Worm (Caenorhabditis elegans) whole organism, L1 larva: ENCODE measurements around the gene srg-39.

Source experiments
- Y116A8C.19 ChIP-seq: sonication (generic microtip); optimal IDR thresholded peaks from 2 replicates; lab custom pipeline; 2016; ENCODE audit warnings: missing compliant biosample characterization, missing genetic modification characterization, borderline replicate concordance
- aha-1 ChIP-seq: fragments of 150-350 bp; optimal IDR thresholded peaks from 2 replicates; lab custom pipeline; 2014; ENCODE audit warnings: missing biosample characterization, missing genetic modification characterization
- alr-1 ChIP-seq: fragments of 200-800 bp; sonication (Bioruptor generic); optimal IDR thresholded peaks from 2 replicates; lab custom pipeline; 2018; ENCODE audit warnings: borderline replicate concordance, mild to moderate bottlenecking, missing genetic modification characterization, missing compliant biosample characterization
- aly-2 ChIP-seq: fragments of 150-350 bp; optimal IDR thresholded peaks from 2 replicates; lab custom pipeline; 2014; ENCODE audit warnings: missing biosample characterization, missing genetic modification characterization
- ceh-8 ChIP-seq: fragments of 200-800 bp; sonication (Bioruptor generic); optimal IDR thresholded peaks from 2 replicates; lab custom pipeline; 2018; ENCODE audit warnings: mild to moderate bottlenecking, missing genetic modification characterization, moderate library complexity, missing compliant biosample characterization
- ceh-82 ChIP-seq, 3 experiments: fragments of 150-350 bp in 1 of 3; sonication (generic microtip) in 2 of 3; optimal IDR thresholded peaks; 2 replicates each; lab custom pipeline; 2014 to 2017; ENCODE audit warnings: missing biosample characterization in 3 of 3, missing genetic modification characterization in 3 of 3
- ceh-90 ChIP-seq: sonication (generic microtip); optimal IDR thresholded peaks from 2 replicates; lab custom pipeline; 2016; ENCODE audit warnings: missing genetic modification characterization, missing compliant biosample characterization
- ces-1 ChIP-seq: fragments of 150-350 bp; optimal IDR thresholded peaks from 2 replicates; lab custom pipeline; 2014; ENCODE audit warnings: missing biosample characterization, missing genetic modification reagents, missing genetic modification characterization
- dsc-1 ChIP-seq: sonication (generic microtip); optimal IDR thresholded peaks from 2 replicates; lab custom pipeline; 2016; ENCODE audit warnings: mild to moderate bottlenecking, missing genetic modification characterization, missing compliant biosample characterization
- efl-1 ChIP-seq, 4 experiments: fragments of 150-350 bp; optimal IDR thresholded peaks in 3 of 4; peaks in 1 of 4; 1 replicate in 1 of 4; 2 replicates in 3 of 4; lab custom pipeline; 2014; ENCODE audit warnings: missing biosample characterization in 2 of 4, missing genetic modification characterization in 2 of 4, missing genetic modification reagents in 2 of 4
- egl-13 ChIP-seq: sonication (generic microtip); optimal IDR thresholded peaks from 2 replicates; lab custom pipeline; 2016; ENCODE audit warnings: missing genotype, missing genetic modification reagents, missing genetic modification characterization, missing compliant biosample characterization
- egl-27 ChIP-seq, 2 experiments: fragments of 150-350 bp in 1 of 2; sonication (generic microtip); optimal IDR thresholded peaks; 3 replicates each; lab custom pipeline; 2017 to 2018; ENCODE audit warnings: missing biosample characterization in 2 of 2, missing genetic modification characterization in 2 of 2, missing genetic modification reagents in 2 of 2
- elt-2 ChIP-seq: sonication (generic microtip); optimal IDR thresholded peaks from 2 replicates; lab custom pipeline; 2016; ENCODE audit warnings: missing genetic modification characterization, mild to moderate bottlenecking, inconsistent platforms, missing compliant biosample characterization, missing genetic modification reagents
- fkh-4 ChIP-seq: sonication (generic microtip); optimal IDR thresholded peaks from 2 replicates; lab custom pipeline; 2016; ENCODE audit warnings: missing compliant biosample characterization, missing genetic modification characterization, borderline replicate concordance
- isw-1 ChIP-seq: fragments of 200-800 bp; sonication (Bioruptor generic); IDR thresholded peaks from 2 replicates; pipeline ENCODE4 v1.3.6; 2022; ENCODE audit warnings: missing genetic modification characterization, missing compliant biosample characterization
- lin-13 ChIP-seq: fragments of 150-350 bp; optimal IDR thresholded peaks from 2 replicates; lab custom pipeline; 2014; ENCODE audit warnings: missing biosample characterization, missing genetic modification reagents, missing genetic modification characterization
- lin-35 ChIP-seq, 2 experiments: fragments of 150-350 bp; optimal IDR thresholded peaks; 2 replicates each; lab custom pipeline; 2014; ENCODE audit warnings: missing biosample characterization in 2 of 2, missing genetic modification characterization in 2 of 2, missing genetic modification reagents in 2 of 2
- lin-39 ChIP-seq: fragments of 150-350 bp; optimal IDR thresholded peaks from 2 replicates; lab custom pipeline; 2014; ENCODE audit warnings: missing biosample characterization, missing genetic modification reagents, missing genetic modification characterization
- lir-3 ChIP-seq: sonication (generic microtip); optimal IDR thresholded peaks from 2 replicates; lab custom pipeline; 2016; ENCODE audit warnings: mild to moderate bottlenecking, missing genetic modification characterization, moderate library complexity, missing compliant biosample characterization; ENCODE audit not compliant: poor library complexity
- lsy-2 ChIP-seq, 2 experiments: fragments of 150-350 bp; optimal IDR thresholded peaks; 2 replicates each; lab custom pipeline; 2014; ENCODE audit warnings: missing biosample characterization in 2 of 2, missing genetic modification characterization in 2 of 2
- nhr-11 ChIP-seq: fragments of 150-350 bp; optimal IDR thresholded peaks from 2 replicates; lab custom pipeline; 2014; ENCODE audit warnings: missing biosample characterization, missing genetic modification characterization
- nhr-19 ChIP-seq: fragments of 200-800 bp; sonication (Bioruptor generic); conservative IDR thresholded peaks from 2 replicates; pipeline ENCODE4 v1.3.6; 2022; ENCODE audit warnings: missing genetic modification characterization, missing compliant biosample characterization
- nhr-20 ChIP-seq: sonication (generic microtip); optimal IDR thresholded peaks from 2 replicates; lab custom pipeline; 2016; ENCODE audit warnings: mild to moderate bottlenecking, missing genetic modification characterization, missing compliant biosample characterization
- nhr-237 ChIP-seq: fragments of 150-350 bp; optimal IDR thresholded peaks from 2 replicates; lab custom pipeline; 2014; ENCODE audit warnings: missing biosample characterization, missing genetic modification characterization
- nhr-71 ChIP-seq: sonication (generic microtip); optimal IDR thresholded peaks from 2 replicates; lab custom pipeline; 2016; ENCODE audit warnings: mild to moderate bottlenecking, missing genetic modification characterization, moderate library complexity, missing compliant biosample characterization
- nhr-84 ChIP-seq: sonication (generic microtip); optimal IDR thresholded peaks from 2 replicates; lab custom pipeline; 2017; ENCODE audit warnings: missing biosample characterization, missing genetic modification characterization
- nhr-85 ChIP-seq: sonication (generic microtip); peaks from one replicate; lab custom pipeline; 2016; ENCODE audit warnings: missing genetic modification characterization, inconsistent platforms, missing compliant biosample characterization
- pax-3 ChIP-seq: fragments of 200-800 bp; sonication (Bioruptor generic); optimal IDR thresholded peaks from 2 replicates; lab custom pipeline; 2018; ENCODE audit warnings: mild to moderate bottlenecking, missing genetic modification characterization, moderate library complexity, missing compliant biosample characterization
- pqm-1 ChIP-seq: sonication (generic microtip); optimal IDR thresholded peaks from 3 replicates; lab custom pipeline; 2017; ENCODE audit warnings: missing biosample characterization, missing genetic modification characterization
- skn-1 ChIP-seq: fragments of 150-350 bp; optimal IDR thresholded peaks from 2 replicates; lab custom pipeline; 2014; ENCODE audit warnings: missing biosample characterization, missing genetic modification characterization
- snpc-4 ChIP-seq: fragments of 150-350 bp; optimal IDR thresholded peaks from 2 replicates; lab custom pipeline; 2014; ENCODE audit warnings: missing biosample characterization, missing genetic modification characterization
- snu-23 ChIP-seq: sonication (generic microtip); optimal IDR thresholded peaks from 2 replicates; lab custom pipeline; 2016; ENCODE audit warnings: missing genetic modification characterization, missing compliant biosample characterization
- sox-4 ChIP-seq: sonication (generic microtip); optimal IDR thresholded peaks from 2 replicates; lab custom pipeline; 2016; ENCODE audit warnings: missing genetic modification characterization, missing compliant biosample characterization
- sptf-1 ChIP-seq: fragments of 150-350 bp; optimal IDR thresholded peaks from 2 replicates; lab custom pipeline; 2014; ENCODE audit warnings: missing biosample characterization, missing genetic modification characterization
- tbx-2 ChIP-seq: sonication (generic microtip); optimal IDR thresholded peaks from 2 replicates; lab custom pipeline; 2016; ENCODE audit warnings: missing genetic modification characterization, missing compliant biosample characterization
- unc-130 ChIP-seq: fragments of 150-350 bp; optimal IDR thresholded peaks from 2 replicates; lab custom pipeline; 2017; ENCODE audit warnings: missing biosample characterization, missing genetic modification characterization, inconsistent platforms
- zip-4 ChIP-seq: fragments of 200-800 bp; sonication (Bioruptor generic); optimal IDR thresholded peaks from 2 replicates; lab custom pipeline; 2018; ENCODE audit warnings: mild to moderate bottlenecking, missing genetic modification characterization, moderate library complexity, missing compliant biosample characterization

srg-39 gene

ce11 chrV:11164475-11164874, 12.2 kb upstream of the srg-39 start, which contains the start of gene srg-40:
srg-40 (minus strand) TSS chrV:11164575.
- TF ChIP-seq tbx-2 (tag; lab: Kevin White, UChicago) (no peak), sptf-1 (tag; lab: Kevin White, UChicago) (no peak), nhr-85 (no peak), lin-39 (tag; lab: Kevin White, UChicago) (no peak), ces-1 (GFP tag; lab: Kevin White, UChicago) (no peak), zip-4 (GFP tag; lab: Kevin White, UChicago) (no peak), ceh-90 (tag; lab: Kevin White, UChicago) (no peak), nhr-20 (no peak), nhr-84 (tag; lab: Kevin White, UChicago) (no peak)

- TF ChIP-seq unc-130 (tag; lab: Kevin White, UChicago) = no peak
- TF ChIP-seq elt-2 = no peak
- no peak for TF ChIP-seq dsc-1
- no peak for TF ChIP-seq lin-13 (GFP tag; lab: Kevin White, UChicago)
- TF ChIP-seq lin-35 (GFP tag; optimal IDR thresholded peaks at IDR 0.05; lab: Kevin White, UChicago) = no peak
- no peak for TF ChIP-seq sptf-1 (tag; lab: Kevin White, UChicago)
- no peak for TF ChIP-seq snpc-4 (tag; lab: Kevin White, UChicago)
- TF ChIP-seq egl-13 (tag; lab: Kevin White, UChicago) = no peak
- TF ChIP-seq ceh-90 (tag; lab: Kevin White, UChicago) = no peak
- no peak for TF ChIP-seq aly-2 (tag; lab: Kevin White, UChicago)
- TF ChIP-seq snu-23 (GFP tag; lab: Kevin White, UChicago) = no peak
- no peak for TF ChIP-seq nhr-71
- TF ChIP-seq egl-27 (tag; optimal IDR thresholded peaks at IDR 0.05; lab: Kevin White, UChicago) = no peak
- no peak for TF ChIP-seq fkh-4 (tag; lab: Kevin White, UChicago)
- TF ChIP-seq efl-1 (optimal IDR thresholded peaks at IDR 0.05; lab: Kevin White, UChicago) = no peak
- no peak for TF ChIP-seq efl-1 (GFP tag; optimal IDR thresholded peaks at IDR 0.05 in 1 of 2; lab: Kevin White, UChicago)
- TF ChIP-seq ceh-8 = no peak
- TF ChIP-seq Y116A8C.19 = no peak
- no peak for TF ChIP-seq tbx-2 (tag; lab: Kevin White, UChicago)
Observed at ce11 chrV:11161791-11162190, 9.6 kb upstream of the srg-39 start, which contains the start of gene srg-41. srg-41 (minus strand) TSS chrV:11161891.

- TF ChIP-seq sox-4 (tag; lab: Kevin White, UChicago) (no peak), pax-3 (tag; lab: Kevin White, UChicago) (no peak), nhr-19 (GFP tag; lab: Robert Waterston, UW) (no peak), nhr-71 (no peak), aha-1 (tag; lab: Kevin White, UChicago) (no peak), aly-2 (tag; lab: Kevin White, UChicago) (no peak), lin-35 (GFP tag; optimal IDR thresholded peaks at IDR 0.05; lab: Kevin White, UChicago) (no peak)
Observed at ce11 chrV:11157947-11158346, 5.7 kb upstream of the srg-39 start, which contains the start of gene srg-42. srg-42 (minus strand) TSS chrV:11158047.

DNA sequence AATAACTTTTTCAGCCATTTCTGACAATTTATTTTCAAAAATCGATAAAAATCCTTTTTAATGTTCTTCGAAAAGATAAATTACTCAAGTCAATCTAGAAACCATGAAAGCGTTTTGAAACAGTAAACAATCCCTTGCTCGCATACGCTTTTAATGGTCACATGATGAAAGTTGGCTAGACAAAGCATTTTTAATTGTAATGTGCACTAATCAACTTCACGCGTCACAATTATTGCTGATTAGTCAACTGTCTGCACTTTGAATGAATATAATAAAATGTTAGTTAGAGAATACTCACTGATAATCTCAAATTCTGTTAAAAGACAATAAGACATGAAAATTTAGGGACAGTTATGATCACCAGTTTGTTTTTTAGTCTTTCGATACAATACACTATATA, 4.4 kb upstream of the srg-39 start:
- no peak for TF ChIP-seq lir-3 (tag; lab: Kevin White, UChicago)
- TF ChIP-seq ceh-8 = peak; percentile 93
- no peak for TF ChIP-seq ceh-82 (tag; optimal IDR thresholded peaks at IDR 0.05; lab: Kevin White, UChicago)
- no peak for TF ChIP-seq isw-1 (GFP tag; lab: Robert Waterston, UW)
- no peak for TF ChIP-seq lsy-2 (tag; optimal IDR thresholded peaks at IDR 0.05; lab: Kevin White, UChicago)
- no peak for TF ChIP-seq sptf-1 (tag; lab: Kevin White, UChicago)

DNA sequence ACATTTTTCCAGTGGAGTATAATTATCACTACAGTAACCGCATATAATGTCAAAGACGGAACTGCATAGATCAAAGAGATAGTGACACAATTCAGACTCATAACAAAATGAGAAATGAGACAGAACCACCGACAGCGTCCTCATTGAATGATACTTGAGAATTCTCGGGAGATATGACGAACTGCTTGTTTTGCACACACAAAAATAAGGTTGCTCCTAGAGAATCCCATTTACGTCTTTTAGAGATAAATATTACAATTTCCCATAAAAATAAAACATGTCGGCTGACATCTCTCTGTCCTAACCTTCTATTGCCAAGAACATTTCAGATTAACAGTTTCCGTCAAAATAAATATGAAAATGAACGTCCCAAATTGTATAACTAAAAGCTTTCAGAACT, 3.3 kb upstream of the srg-39 start, which contains the start of gene srg-38:
TSS of gene srg-38 (minus strand) at position 101 of the 400 bp plus-strand sequence.
- TF ChIP-seq nhr-85 = no peak
- no peak for TF ChIP-seq skn-1 (tag; lab: Kevin White, UChicago)
- TF ChIP-seq alr-1 = no peak
- no peak for TF ChIP-seq egl-27 (tag; optimal IDR thresholded peaks at IDR 0.05; lab: Kevin White, UChicago)
- no peak for TF ChIP-seq pqm-1 (tag; lab: Kevin White, UChicago)
- no peak for TF ChIP-seq nhr-11
- no peak for TF ChIP-seq nhr-237 (tag; lab: Kevin White, UChicago)
